Fruit fly (Drosophila melanogaster): ENCODE measurements around the gene CG42502.

Gene CG42502

DNA sequence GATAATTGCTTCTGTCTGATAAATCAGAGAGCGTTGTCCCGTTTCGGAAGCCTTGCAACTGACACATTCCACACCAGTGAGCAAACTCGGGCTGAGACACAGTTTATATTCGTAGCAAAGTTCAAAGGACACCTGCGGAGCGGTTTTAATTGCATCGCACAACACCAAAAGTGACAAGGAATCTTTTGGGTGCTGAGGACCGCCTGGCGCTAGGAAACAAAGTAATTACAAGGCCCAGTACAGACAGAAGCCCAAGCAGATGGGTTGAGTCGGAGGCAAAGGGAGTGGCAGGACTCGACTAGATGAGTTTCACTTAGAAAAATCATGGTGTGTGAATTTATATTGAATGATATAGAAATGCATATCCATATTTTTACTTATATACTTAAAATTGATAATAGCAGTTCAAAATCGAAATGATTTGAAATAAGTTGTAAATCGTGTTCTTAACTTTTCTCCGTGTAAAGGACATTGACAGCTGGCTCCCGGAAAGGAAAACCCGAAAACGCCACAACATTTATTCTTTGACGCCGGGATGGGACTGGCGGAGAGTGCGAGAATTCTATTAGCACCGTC is 2.2 kb downstream of the CG42502 start (continued):
- TF ChIP-seq sc (optimal IDR thresholded peaks at IDR 0.05) (no peak), sc (GFP tag; optimal IDR thresholded peaks at IDR 0.05) (no peak), lov (optimal IDR thresholded peaks at IDR 0.05) (no peak), lov (GFP tag; IDR thresholded peaks at IDR 0.05) (no peak), Sox100B (GFP tag; optimal IDR thresholded peaks at IDR 0.05) (no peak), gcm2 (GFP tag; optimal IDR thresholded peaks at IDR 0.05) (no peak), hb (GFP tag; IDR thresholded peaks at IDR 0.05; ENCODE audit: partially characterized antibody) (no peak), CG14441 (GFP tag; IDR thresholded peaks at IDR 0.05) (no peak), CG13624 (GFP tag; optimal IDR thresholded peaks at IDR 0.05) (no peak), Blimp-1 (GFP tag; optimal IDR thresholded peaks at IDR 0.05) (peak; percentile 20), CG11560 (tag; IDR thresholded peaks at IDR 0.05) (no peak), gsb (GFP tag; IDR thresholded peaks at IDR 0.05) (no peak), knrl (GFP tag; IDR thresholded peaks at IDR 0.05; ENCODE audit: partially characterized antibody) (no peak), tio (GFP tag; optimal IDR thresholded peaks at IDR 0.05) (no peak), Sin3A (optimal IDR thresholded peaks at IDR 0.05) (no peak), chm (GFP tag; IDR thresholded peaks at IDR 0.05) (0 out of 2 replicates have a peak, but pooled peaks have one; percentile 18), nau (GFP tag; optimal IDR thresholded peaks at IDR 0.05) (no peak), jumu (GFP tag; optimal IDR thresholded peaks at IDR 0.05) (no peak), h (optimal IDR thresholded peaks at IDR 0.05) (no peak), CG2889 (GFP tag; IDR thresholded peaks at IDR 0.05) (peak; percentile 23; the same call in 1 of the 3 replicates), CG10321 (GFP tag; IDR thresholded peaks at IDR 0.05) (no peak), p53 (GFP tag; optimal IDR thresholded peaks at IDR 0.05) (no peak), Hr39 (optimal IDR thresholded peaks at IDR 0.05) (no peak), Sry-β (GFP tag; optimal IDR thresholded peaks at IDR 0.05) (no peak), Mrtf (GFP tag; IDR thresholded peaks at IDR 0.05) (no peak), kni (GFP tag; optimal IDR thresholded peaks at IDR 0.05) (no peak), HmgD (GFP tag; optimal IDR thresholded peaks at IDR 0.05) (no peak), Abd-B (GFP tag; optimal IDR thresholded peaks at IDR 0.05) (no peak), Tbp (GFP tag; optimal IDR thresholded peaks at IDR 0.05) (no peak), Taf1 (GFP tag; IDR thresholded peaks at IDR 0.05) (no peak), GATAe (GFP tag; conservative IDR thresholded peaks at IDR 0.05) (no peak), CG6175 (GFP tag; IDR thresholded peaks at IDR 0.05) (no peak), CG9797 (GFP tag; optimal IDR thresholded peaks at IDR 0.05) (no peak), CG17361 (GFP tag; IDR thresholded peaks at IDR 0.05) (0 out of 3 replicates have a peak, but pooled peaks have one; percentile 10), HLH4C (GFP tag; IDR thresholded peaks at IDR 0.05; ENCODE audit: partially characterized antibody) (no peak), nmo (GFP tag; optimal IDR thresholded peaks at IDR 0.05) (peak; percentile 22), CG4820 (GFP tag; optimal IDR thresholded peaks at IDR 0.05) (no peak), Doc2 (GFP tag; IDR thresholded peaks at IDR 0.05) (no peak), lab (GFP tag; optimal IDR thresholded peaks at IDR 0.05) (no peak), vvl (GFP tag; IDR thresholded peaks at IDR 0.05) (peak; percentile 16; the same call in 1 of the 2 replicates), Oli (tag; optimal IDR thresholded peaks at IDR 0.05) (peak; percentile 16), Rfx (GFP tag; IDR thresholded peaks at IDR 0.05) (0 out of 2 replicates have a peak, but pooled peaks have one; percentile 23), CG30403 (GFP tag; optimal IDR thresholded peaks at IDR 0.05) (peak; percentile 31), CG8388 (GFP tag; optimal IDR thresholded peaks at IDR 0.05) (peak; percentile 11), ttk (GFP tag; IDR thresholded peaks at IDR 0.05) (no peak), CG7987 (GFP tag; optimal IDR thresholded peaks at IDR 0.05) (no peak), CG13775 (GFP tag; optimal IDR thresholded peaks at IDR 0.05) (no peak), gt (GFP tag; IDR thresholded peaks at IDR 0.05) (no peak), Gug (GFP tag; IDR thresholded peaks at IDR 0.05) (no peak), toy (GFP tag; IDR thresholded peaks at IDR 0.05) (no peak), slp2 (GFP tag; optimal IDR thresholded peaks at IDR 0.05) (no peak), CG10543 (GFP tag; optimal IDR thresholded peaks at IDR 0.05) (no peak), al (GFP tag; IDR thresholded peaks at IDR 0.05) (no peak)
